Fruit fly (Drosophila melanogaster) whole organism, embryonic: ENCODE measurements around the gene CG11454.

ENCODE experiments used
- ATbp ChIP-seq: fragments of 200-800 bp; sonication (Bioruptor generic); optimal IDR thresholded peaks from 2 replicates; lab custom pipeline; 2017; ENCODE audit warnings: missing biosample characterization, mild to moderate bottlenecking, missing genetic modification characterization, missing genetic modification reagents
- B-H2 ChIP-seq: fragments of 200-800 bp; sonication (Bioruptor generic); optimal IDR thresholded peaks from 2 replicates; lab custom pipeline; 2018; ENCODE audit warnings: missing biosample characterization, mild to moderate bottlenecking, missing genetic modification characterization
- BEAF-32 ChIP-seq: fragments of 200-800 bp; sonication (Bioruptor generic); optimal IDR thresholded peaks from 3 replicates; lab custom pipeline; 2017; ENCODE audit warnings: missing biosample characterization, missing genetic modification characterization, mild to moderate bottlenecking, moderate library complexity, missing genetic modification reagents
- Bgb ChIP-seq: fragments of 200-800 bp; sonication (Bioruptor generic); IDR thresholded peaks from 2 replicates; pipeline ENCODE4 v1.3.6; 2022; ENCODE audit warnings: missing biosample characterization, missing genetic modification characterization; ENCODE audit not compliant: partially characterized antibody
- CG11695 ChIP-seq: fragments of 200-800 bp; sonication (Bioruptor generic); IDR thresholded peaks from 3 replicates; pipeline ENCODE4 v1.3.6; 2022; ENCODE audit warnings: missing biosample characterization, missing genetic modification characterization
- CG13624 ChIP-seq: fragments of 200-800 bp; sonication (Bioruptor generic); optimal IDR thresholded peaks from 2 replicates; lab custom pipeline; 2016; ENCODE audit warnings: missing biosample characterization, missing genetic modification characterization
- CG14860 ChIP-seq: fragments of 200-800 bp; sonication (Bioruptor generic); IDR thresholded peaks from 3 replicates; pipeline ENCODE4 v1.3.6; 2022; ENCODE audit warnings: missing biosample characterization, missing genetic modification characterization; ENCODE audit not compliant: partially characterized antibody
- CG30403 ChIP-seq: fragments of 200-800 bp; sonication (Bioruptor generic); optimal IDR thresholded peaks from 3 replicates; lab custom pipeline; 2016; ENCODE audit warnings: missing biosample characterization, missing genetic modification characterization
- CG30431 ChIP-seq: fragments of 200-800 bp; sonication (Bioruptor generic); optimal IDR thresholded peaks from 2 replicates; lab custom pipeline; 2017; ENCODE audit warnings: missing biosample characterization, missing genetic modification characterization
- CG34422 ChIP-seq: fragments of 200-800 bp; sonication (Bioruptor generic); IDR thresholded peaks from 3 replicates; pipeline ENCODE4 v1.3.6; 2022; ENCODE audit warnings: missing biosample characterization, missing genetic modification characterization
- CG3995 ChIP-seq: fragments of 200-800 bp; sonication (Bioruptor generic); optimal IDR thresholded peaks from 3 replicates; lab custom pipeline; 2016; ENCODE audit warnings: missing biosample characterization, missing genetic modification characterization
- CG5180 ChIP-seq: fragments of 200-800 bp; sonication (Bioruptor generic); optimal IDR thresholded peaks from 3 replicates; lab custom pipeline; 2017; ENCODE audit warnings: missing biosample characterization, missing genetic modification characterization, mild to moderate bottlenecking, moderate library complexity, missing genetic modification reagents
- CG7745 ChIP-seq: fragments of 200-800 bp; sonication (Bioruptor generic); optimal IDR thresholded peaks from 2 replicates; lab custom pipeline; 2018; ENCODE audit warnings: missing biosample characterization, mild to moderate bottlenecking, missing genetic modification characterization, moderate library complexity
- CG7786 ChIP-seq: fragments of 200-800 bp; sonication (Bioruptor generic); optimal IDR thresholded peaks from 2 replicates; lab custom pipeline; 2016; ENCODE audit warnings: missing biosample characterization, missing genetic modification characterization
- Deaf1 ChIP-seq: fragments of 200-800 bp; optimal IDR thresholded peaks from 3 replicates; lab custom pipeline; 2019; ENCODE audit warnings: missing biosample characterization, mild to moderate bottlenecking, missing genetic modification characterization, moderate library complexity
- Ets97D ChIP-seq: fragments of 200-800 bp; sonication (Bioruptor generic); optimal IDR thresholded peaks from 3 replicates; lab custom pipeline; 2016; ENCODE audit warnings: missing biosample characterization, missing genetic modification characterization
- Fer1 ChIP-seq: fragments of 200-800 bp; sonication (Bioruptor generic); optimal IDR thresholded peaks from 2 replicates; lab custom pipeline; 2017; ENCODE audit warnings: missing biosample characterization, mild to moderate bottlenecking, missing genetic modification characterization
- HLH3B ChIP-seq: fragments of 200-800 bp; sonication (Bioruptor generic); IDR thresholded peaks from 2 replicates; pipeline ENCODE4 v1.3.6; 2022; ENCODE audit warnings: missing biosample characterization, missing genetic modification characterization
- Lim3 ChIP-seq: fragments of 200-800 bp; sonication (Bioruptor generic); IDR thresholded peaks from 2 replicates; pipeline ENCODE4 v1.3.6; 2022; ENCODE audit warnings: missing biosample characterization, missing genetic modification characterization
- MESR4 ChIP-seq: fragments of 200-800 bp; sonication (Bioruptor generic); optimal IDR thresholded peaks from 2 replicates; lab custom pipeline; 2018; ENCODE audit warnings: missing biosample characterization, mild to moderate bottlenecking, missing genetic modification characterization, moderate library complexity
- Med ChIP-seq: fragments of 200-800 bp; sonication (Bioruptor generic); peaks from one replicate; lab custom pipeline; 2016; ENCODE audit warnings: missing biosample characterization, missing genetic modification characterization, mild to moderate bottlenecking, inconsistent platforms, moderate library complexity
- Nf-YA ChIP-seq: fragments of 200-800 bp; sonication (Bioruptor generic); IDR thresholded peaks from 2 replicates; pipeline ENCODE4 v1.3.6; 2022; ENCODE audit warnings: missing biosample characterization, missing genetic modification characterization
- PHDP ChIP-seq: fragments of 200-800 bp; sonication (Bioruptor generic); optimal IDR thresholded peaks from 3 replicates; lab custom pipeline; 2018; ENCODE audit warnings: missing biosample characterization, mild to moderate bottlenecking, missing genetic modification characterization, moderate library complexity
- Side ChIP-seq: fragments of 200-800 bp; sonication (Bioruptor generic); optimal IDR thresholded peaks from 2 replicates; lab custom pipeline; 2016; ENCODE audit warnings: missing biosample characterization, missing genetic modification characterization
- Sox100B ChIP-seq: fragments of 200-800 bp; sonication (Bioruptor generic); optimal IDR thresholded peaks from 3 replicates; lab custom pipeline; 2018; ENCODE audit warnings: missing biosample characterization, mild to moderate bottlenecking, missing genetic modification characterization
- YL-1 ChIP-seq: fragments of 200-800 bp; sonication (Bioruptor generic); optimal IDR thresholded peaks from 3 replicates; lab custom pipeline; 2017; ENCODE audit warnings: missing biosample characterization, mild to moderate bottlenecking, missing genetic modification characterization
- chn ChIP-seq: fragments of 200-800 bp; sonication (Bioruptor generic); optimal IDR thresholded peaks from 2 replicates; lab custom pipeline; 2016; ENCODE audit warnings: missing biosample characterization, missing genetic modification characterization
- crp ChIP-seq, 2 experiments: fragments of 200-800 bp; sonication (Bioruptor generic); optimal IDR thresholded peaks; 2 replicates in 1 of 2; 3 replicates in 1 of 2; lab custom pipeline; 2017; ENCODE audit warnings: missing biosample characterization in 2 of 2, missing genetic modification characterization in 2 of 2, mild to moderate bottlenecking in 1 of 2, moderate library complexity in 1 of 2
- da ChIP-seq: fragments of 200-800 bp; sonication (Bioruptor generic); optimal IDR thresholded peaks from 2 replicates; lab custom pipeline; 2016; ENCODE audit warnings: missing biosample characterization, missing genetic modification characterization
- dpn ChIP-seq, 2 experiments: fragments of 200-800 bp; sonication (Bioruptor generic); optimal IDR thresholded peaks; 3 replicates each; lab custom pipeline; 2016; ENCODE audit warnings: missing biosample characterization in 2 of 2, missing genetic modification characterization in 2 of 2
- emc ChIP-seq: fragments of 200-800 bp; sonication (Bioruptor generic); optimal IDR thresholded peaks from 2 replicates; lab custom pipeline; 2016; ENCODE audit warnings: missing biosample characterization, missing genetic modification characterization
- gfzf ChIP-seq: fragments of 200-800 bp; sonication (Bioruptor generic); optimal IDR thresholded peaks from 2 replicates; lab custom pipeline; 2016; ENCODE audit warnings: missing biosample characterization, mild to moderate bottlenecking, missing genetic modification characterization, moderate library complexity
- gt ChIP-seq: fragments of 200-800 bp; sonication (Bioruptor generic); IDR thresholded peaks from 2 replicates; pipeline ENCODE4 v1.3.6; 2022; ENCODE audit warnings: missing biosample characterization, missing genetic modification characterization
- h ChIP-seq: fragments of >200 bp; optimal IDR thresholded peaks from 2 replicates; lab custom pipeline; 2017
- hth ChIP-seq: fragments of >200 bp; optimal IDR thresholded peaks from 2 replicates; lab custom pipeline; 2017; ENCODE audit warnings: inconsistent platforms
- inv ChIP-seq: fragments of 200-800 bp; sonication (Bioruptor generic); IDR thresholded peaks from 2 replicates; pipeline ENCODE4 v1.3.6; 2022; ENCODE audit warnings: missing biosample characterization, missing genetic modification characterization; ENCODE audit not compliant: partially characterized antibody
- jumu ChIP-seq: fragments of 200-800 bp; sonication (Bioruptor generic); optimal IDR thresholded peaks from 3 replicates; lab custom pipeline; 2016; ENCODE audit warnings: missing biosample characterization, missing genetic modification characterization
- knrl ChIP-seq: fragments of 200-800 bp; sonication (Bioruptor generic); IDR thresholded peaks from 3 replicates; pipeline ENCODE4 v1.3.6; 2022; ENCODE audit warnings: missing biosample characterization, missing genetic modification characterization; ENCODE audit not compliant: partially characterized antibody
- mam ChIP-seq: fragments of 200-800 bp; sonication (Bioruptor generic); optimal IDR thresholded peaks from 3 replicates; lab custom pipeline; 2016; ENCODE audit warnings: missing biosample characterization, missing genetic modification characterization
- nerfin-1 ChIP-seq: fragments of 200-800 bp; sonication (Bioruptor generic); optimal IDR thresholded peaks from 3 replicates; lab custom pipeline; 2019; ENCODE audit warnings: missing biosample characterization, mild to moderate bottlenecking, missing genetic modification characterization, moderate library complexity
- pzg ChIP-seq: fragments of 200-800 bp; sonication (Bioruptor generic); optimal IDR thresholded peaks from 3 replicates; lab custom pipeline; 2018; ENCODE audit warnings: missing biosample characterization, mild to moderate bottlenecking, missing genetic modification characterization, moderate library complexity
- sr ChIP-seq: fragments of 200-800 bp; sonication (Bioruptor generic); IDR thresholded peaks from 3 replicates; pipeline ENCODE4 v1.3.6; 2022; ENCODE audit warnings: missing biosample characterization, missing genetic modification characterization
- wek ChIP-seq: fragments of 200-800 bp; sonication (Bioruptor generic); optimal IDR thresholded peaks from 3 replicates; lab custom pipeline; 2018; ENCODE audit warnings: missing biosample characterization, mild to moderate bottlenecking, missing genetic modification characterization, moderate library complexity

The CG11454 gene

dm6 chr2L:143088-143487, at the start of gene CG11454, which contains the start of gene CG31974 (continued):
- TF ChIP-seq sr: no peak
- TF ChIP-seq Fer1 (GFP tag; lab: Kevin White, UChicago): peak; percentile 40
- TF ChIP-seq CG11695 (GFP tag; lab: Robert Waterston, UW): no peak
- no peak for TF ChIP-seq gt
- peak; percentile 56 for TF ChIP-seq B-H2 (GFP tag; lab: Kevin White, UChicago)
- TF ChIP-seq CG5180 (GFP tag; lab: Kevin White, UChicago): peak; percentile 67
- no peak for TF ChIP-seq Sox100B (GFP tag; lab: Kevin White, UChicago)
- peak; percentile 83 for TF ChIP-seq Med
- peak; percentile 38 for TF ChIP-seq YL-1 (GFP tag; lab: Kevin White, UChicago)
- peak; percentile 84 for TF ChIP-seq pzg (GFP tag; lab: Kevin White, UChicago)
- TF ChIP-seq Nf-YA (GFP tag; lab: Robert Waterston, UW): no peak
- no peak for TF ChIP-seq nerfin-1
- TF ChIP-seq Deaf1 (tag; lab: Kevin White, UChicago): peak; percentile 25
- TF ChIP-seq h (lab: Kevin White, UChicago): no peak
- TF ChIP-seq hth (lab: Kevin White, UChicago): no peak
- TF ChIP-seq MESR4 (GFP tag; lab: Kevin White, UChicago): peak; percentile 84
- no peak for TF ChIP-seq ATbp (GFP tag; lab: Kevin White, UChicago)
- peak; percentile 82 for TF ChIP-seq BEAF-32 (GFP tag; lab: Kevin White, UChicago)
- TF ChIP-seq wek (GFP tag; lab: Kevin White, UChicago): peak; percentile 3
- TF ChIP-seq Lim3: no peak
- no peak for TF ChIP-seq CG7786 (GFP tag; lab: Kevin White, UChicago)
- peak; percentile 7 for TF ChIP-seq CG30403 (GFP tag; lab: Kevin White, UChicago)
- TF ChIP-seq gfzf (GFP tag; lab: Kevin White, UChicago): peak; percentile 14
- TF ChIP-seq dpn (GFP tag; optimal IDR thresholded peaks at IDR 0.05; lab: Kevin White, UChicago): peak in 1 of 2 experiments; percentile 7
- no peak for TF ChIP-seq CG7745 (tag; lab: Kevin White, UChicago)
- no peak for TF ChIP-seq crp (GFP tag; optimal IDR thresholded peaks at IDR 0.05; lab: Kevin White, UChicago)
- no peak for TF ChIP-seq da
- TF ChIP-seq HLH3B (GFP tag; lab: Robert Waterston, UW): no peak
- TF ChIP-seq Side (GFP tag; lab: Kevin White, UChicago): peak; percentile 38
- TF ChIP-seq chn (GFP tag; lab: Kevin White, UChicago): no peak
- no peak for TF ChIP-seq CG30431
- TF ChIP-seq CG3995 (GFP tag; lab: Kevin White, UChicago): peak; percentile 38
- TF ChIP-seq inv (GFP tag; lab: Robert Waterston, UW): peak; percentile 75; the same call in 1 of the 2 replicates
- TF ChIP-seq emc (GFP tag; lab: Kevin White, UChicago): no peak
- TF ChIP-seq CG14860 (GFP tag; lab: Robert Waterston, UW): peak; percentile 34; the same call in 1 of the 3 replicates
- no peak for TF ChIP-seq mam (GFP tag; lab: Kevin White, UChicago)
- TF ChIP-seq jumu (GFP tag; lab: Kevin White, UChicago): no peak
- TF ChIP-seq knrl (GFP tag; lab: Robert Waterston, UW): peak; percentile 87
- no peak for TF ChIP-seq CG34422 (GFP tag; lab: Robert Waterston, UW)
- TF ChIP-seq Ets97D: peak; percentile 46
- TF ChIP-seq CG13624 (GFP tag; lab: Kevin White, UChicago): peak; percentile 26
- peak; percentile 24 for TF ChIP-seq PHDP (tag; lab: Kevin White, UChicago)
- peak; percentile 91 for TF ChIP-seq Bgb (GFP tag; lab: Robert Waterston, UW)
